Fruit fly (Drosophila melanogaster): ENCODE data around the gene CG14445.

The CG14445 gene

dm6 chrX:6219845-6220345 lies 17.2 kb upstream of the CG14445 start, which contains the start of gene Efr (continued):
- TF ChIP-seq CG10267 (tag; optimal IDR thresholded peaks at IDR 0.05) (no peak), pita (GFP tag; optimal IDR thresholded peaks at IDR 0.05) (no peak), Bgb (GFP tag; IDR thresholded peaks at IDR 0.05; ENCODE audit: partially characterized antibody) (no peak), CG3838 (GFP tag; optimal IDR thresholded peaks at IDR 0.05) (peak; percentile 61), CG34224 (GFP tag; IDR thresholded peaks at IDR 0.05; ENCODE audit: partially characterized antibody) (0 out of 3 replicates have a peak, but pooled peaks have one; percentile 24)

dm6 chrX:6224225-6225190 lies 12.6 kb upstream of the CG14445 start, which contains the start of gene sqh:
TSS of gene sqh (minus strand) at chrX:6225140.
- TF ChIP-seq fd3F (GFP tag; optimal IDR thresholded peaks at IDR 0.05) (peak; percentile 85), Sry-δ (GFP tag; optimal IDR thresholded peaks at IDR 0.05) (no peak), repo (GFP tag; optimal IDR thresholded peaks at IDR 0.05) (peak; percentile 19), Tbp (GFP tag; optimal IDR thresholded peaks at IDR 0.05) (no peak), CG7963 (GFP tag; IDR thresholded peaks at IDR 0.05; ENCODE audit: partially characterized antibody) (no peak), Taf1 (GFP tag; IDR thresholded peaks at IDR 0.05) (peak; percentile 81; the same call in 1 of the 2 replicates), eve (GFP tag; optimal IDR thresholded peaks at IDR 0.05) (no peak), CG8281 (tag; optimal IDR thresholded peaks at IDR 0.05) (peak; percentile 79), CG1529 (GFP tag; optimal IDR thresholded peaks at IDR 0.05) (peak; percentile 90), ci (GFP tag; IDR thresholded peaks at IDR 0.05) (peak; percentile 88), Dip3 (GFP tag; optimal IDR thresholded peaks at IDR 0.05) (peak; percentile 63), CG31224 (GFP tag; IDR thresholded peaks at IDR 0.05) (peak; percentile 83), CG16863 (GFP tag; optimal IDR thresholded peaks at IDR 0.05) (peak; percentile 13), BtbVII (GFP tag; optimal IDR thresholded peaks at IDR 0.05) (peak; percentile 80), caup (GFP tag; optimal IDR thresholded peaks at IDR 0.05; ENCODE audit: severe bottlenecking) (peak; percentile 84), CG2889 (GFP tag; IDR thresholded peaks at IDR 0.05) (peak; percentile 87), HLHmδ (GFP tag; optimal IDR thresholded peaks at IDR 0.05) (no peak), nom (GFP tag; optimal IDR thresholded peaks at IDR 0.05) (peak; percentile 70), Opbp (GFP tag; IDR thresholded peaks at IDR 0.05; ENCODE audit: partially characterized antibody) (no peak), org-1 (GFP tag; optimal IDR thresholded peaks at IDR 0.05) (peak; percentile 86), Abd-B (GFP tag; optimal IDR thresholded peaks at IDR 0.05) (peak; percentile 85), Ets65A (GFP tag) (peak; percentile 94), ATbp (GFP tag; optimal IDR thresholded peaks at IDR 0.05) (peak; percentile 80), ken (GFP tag; IDR thresholded peaks at IDR 0.05) (peak; percentile 92), CG31441 (GFP tag; IDR thresholded peaks at IDR 0.05) (peak; percentile 77), mirr (GFP tag; optimal IDR thresholded peaks at IDR 0.05) (peak; percentile 61), bsh (GFP tag; optimal IDR thresholded peaks at IDR 0.05) (peak; percentile 72 to 86), prd (optimal IDR thresholded peaks at IDR 0.05) (no peak), prd (GFP tag; IDR thresholded peaks at IDR 0.05) (peak; percentile 94), Mad (GFP tag; optimal IDR thresholded peaks at IDR 0.05) (peak; percentile 79), hbn (GFP tag; IDR thresholded peaks at IDR 0.05; ENCODE audit: partially characterized antibody) (no peak), CG6689 (GFP tag; IDR thresholded peaks at IDR 0.05) (peak; percentile 95), NfI (GFP tag; optimal IDR thresholded peaks at IDR 0.05) (peak; percentile 89), NC2β (GFP tag; optimal IDR thresholded peaks at IDR 0.05) (no peak), CG14860 (GFP tag; IDR thresholded peaks at IDR 0.05; ENCODE audit: partially characterized antibody) (no peak), ase (GFP tag; IDR thresholded peaks at IDR 0.05) (peak; percentile 80), Nf-YB (GFP tag; optimal IDR thresholded peaks at IDR 0.05) (peak; percentile 69), CG12071 (GFP tag; optimal IDR thresholded peaks at IDR 0.05) (peak; percentile 62), CG12769 (tag; optimal IDR thresholded peaks at IDR 0.05) (no peak), CG1603 (tag; optimal IDR thresholded peaks at IDR 0.05) (peak; percentile 66), pita (GFP tag; optimal IDR thresholded peaks at IDR 0.05) (no peak)

All from whole organism, embryonic.